Fruit fly (Drosophila melanogaster) whole organism, prepupa: ENCODE results near the gene CG34273.

Experiments used
- Blimp-1 ChIP-seq: fragments of 200-800 bp; sonication (Bioruptor generic); optimal IDR thresholded peaks from 3 replicates; lab custom pipeline; 2017; ENCODE audit warnings: missing biosample characterization, missing genetic modification characterization, mild to moderate bottlenecking, moderate library complexity, missing genetic modification reagents
- CG10631 ChIP-seq: fragments of 200-800 bp; sonication (Bioruptor generic); optimal IDR thresholded peaks from 2 replicates; lab custom pipeline; 2016; ENCODE audit warnings: missing biosample characterization, missing genetic modification characterization
- CG10669 ChIP-seq: fragments of 200-800 bp; sonication (Bioruptor generic); optimal IDR thresholded peaks from 3 replicates; lab custom pipeline; 2018; ENCODE audit warnings: missing biosample characterization, mild to moderate bottlenecking, missing genetic modification characterization, moderate library complexity
- CG11294 ChIP-seq: fragments of 200-800 bp; sonication (Bioruptor generic); IDR thresholded peaks from 2 replicates; pipeline ENCODE4 v1.3.6; 2022; ENCODE audit warnings: missing biosample characterization, missing genetic modification characterization
- CG11762 ChIP-seq: fragments of 200-800 bp; sonication (Bioruptor generic); optimal IDR thresholded peaks from 3 replicates; lab custom pipeline; 2016; ENCODE audit warnings: missing biosample characterization, missing genetic modification characterization; ENCODE audit not compliant: insufficient read depth
- CG11902 ChIP-seq: fragments of 200-800 bp; sonication (Bioruptor generic); optimal IDR thresholded peaks from 3 replicates; lab custom pipeline; 2016; ENCODE audit warnings: missing biosample characterization, missing genetic modification characterization
- CG15336 ChIP-seq: fragments of 200-800 bp; sonication (Bioruptor generic); IDR thresholded peaks from 2 replicates; pipeline ENCODE4 v1.3.6; 2022; ENCODE audit warnings: missing biosample characterization, missing genetic modification characterization
- CG16779 ChIP-seq: fragments of 200-800 bp; sonication (Bioruptor generic); optimal IDR thresholded peaks from 3 replicates; lab custom pipeline; 2017; ENCODE audit warnings: missing biosample characterization, mild to moderate bottlenecking, missing genetic modification characterization
- CG3032 ChIP-seq: fragments of 200-800 bp; optimal IDR thresholded peaks from 2 replicates; lab custom pipeline; 2019; ENCODE audit warnings: missing biosample characterization, mild to moderate bottlenecking, missing genetic modification characterization, moderate library complexity
- CG31627 ChIP-seq: fragments of 200-800 bp; sonication (Bioruptor generic); optimal IDR thresholded peaks from 3 replicates; lab custom pipeline; 2016; ENCODE audit warnings: missing biosample characterization, missing genetic modification characterization
- CG32006 ChIP-seq: fragments of 200-800 bp; sonication (Bioruptor generic); optimal IDR thresholded peaks from 3 replicates; lab custom pipeline; 2017; ENCODE audit warnings: missing biosample characterization, mild to moderate bottlenecking, missing genetic modification characterization
- CG34406 ChIP-seq: fragments of 200-800 bp; sonication (Bioruptor generic); optimal IDR thresholded peaks from 3 replicates; lab custom pipeline; 2016; ENCODE audit warnings: missing biosample characterization, missing genetic modification characterization
- CG3919 ChIP-seq: fragments of 200-800 bp; sonication (Bioruptor generic); optimal IDR thresholded peaks from 3 replicates; lab custom pipeline; 2016; ENCODE audit warnings: missing biosample characterization, missing genetic modification characterization
- CG4318 ChIP-seq: fragments of 200-800 bp; sonication (Bioruptor generic); optimal IDR thresholded peaks from 3 replicates; lab custom pipeline; 2017; ENCODE audit warnings: missing biosample characterization, mild to moderate bottlenecking, missing genetic modification characterization
- CG6163 ChIP-seq: fragments of 200-800 bp; sonication (Bioruptor generic); IDR thresholded peaks from 3 replicates; pipeline ENCODE4 v1.3.6; 2022; ENCODE audit warnings: missing biosample characterization, missing genetic modification characterization
- CG6276 ChIP-seq: fragments of 200-800 bp; sonication (Bioruptor generic); optimal IDR thresholded peaks from 2 replicates; lab custom pipeline; 2017; ENCODE audit warnings: missing biosample characterization, mild to moderate bottlenecking, missing genetic modification characterization
- CG6792 ChIP-seq: fragments of 200-800 bp; sonication (Bioruptor generic); optimal IDR thresholded peaks from 3 replicates; lab custom pipeline; 2016; ENCODE audit warnings: missing biosample characterization, missing genetic modification characterization
- CG6808 ChIP-seq: fragments of 200-800 bp; sonication (Bioruptor generic); optimal IDR thresholded peaks from 3 replicates; lab custom pipeline; 2017; ENCODE audit warnings: missing biosample characterization, missing genetic modification characterization, mild to moderate bottlenecking, moderate library complexity, missing genetic modification reagents
- CG7368 ChIP-seq: fragments of 200-800 bp; sonication (Bioruptor generic); optimal IDR thresholded peaks from 3 replicates; lab custom pipeline; 2016; ENCODE audit warnings: missing biosample characterization, missing genetic modification characterization
- CG8119 ChIP-seq: fragments of 200-800 bp; sonication (Bioruptor generic); IDR thresholded peaks from 3 replicates; pipeline ENCODE4 v1.3.6; 2022; ENCODE audit warnings: missing biosample characterization, missing genetic modification characterization
- CG8319 ChIP-seq: fragments of 200-800 bp; sonication (Bioruptor generic); optimal IDR thresholded peaks from 3 replicates; lab custom pipeline; 2016; ENCODE audit warnings: missing biosample characterization, missing genetic modification characterization
- CG8632 ChIP-seq: fragments of 200-800 bp; sonication (Bioruptor generic); optimal IDR thresholded peaks from 3 replicates; lab custom pipeline; 2016; ENCODE audit warnings: missing biosample characterization, missing genetic modification characterization
- CG9139 ChIP-seq: fragments of 200-800 bp; sonication (Bioruptor generic); optimal IDR thresholded peaks from 3 replicates; lab custom pipeline; 2017; ENCODE audit warnings: missing biosample characterization, mild to moderate bottlenecking, missing genetic modification characterization
- Eip75B ChIP-seq: fragments of 200-800 bp; sonication (Bioruptor generic); optimal IDR thresholded peaks from 3 replicates; lab custom pipeline; 2016; ENCODE audit warnings: missing biosample characterization, missing genetic modification characterization
- Eip93F ChIP-seq: fragments of 200-800 bp; sonication (Bioruptor generic); optimal IDR thresholded peaks from 2 replicates; lab custom pipeline; 2016; ENCODE audit warnings: missing biosample characterization, mild to moderate bottlenecking, missing genetic modification characterization
- Ets21C ChIP-seq: fragments of 200-800 bp; sonication (Bioruptor generic); optimal IDR thresholded peaks from 3 replicates; lab custom pipeline; 2016; ENCODE audit warnings: missing biosample characterization, missing genetic modification characterization
- Ets96B ChIP-seq: fragments of 200-800 bp; optimal IDR thresholded peaks from 2 replicates; lab custom pipeline; 2019; ENCODE audit warnings: missing biosample characterization, mild to moderate bottlenecking, missing genetic modification characterization, moderate library complexity
- Gug ChIP-seq: fragments of 200-800 bp; sonication (Bioruptor generic); IDR thresholded peaks from 2 replicates; pipeline ENCODE4 v1.3.6; 2022; ENCODE audit warnings: missing biosample characterization, missing genetic modification characterization
- Hr39 ChIP-seq: fragments of 200-800 bp; sonication (Bioruptor generic); optimal IDR thresholded peaks from 2 replicates; lab custom pipeline; 2016; ENCODE audit warnings: missing biosample characterization, missing genetic modification characterization
- Met ChIP-seq: fragments of 200-800 bp; sonication (Bioruptor generic); optimal IDR thresholded peaks from 3 replicates; lab custom pipeline; 2016; ENCODE audit warnings: missing biosample characterization, missing genetic modification characterization
- Smox ChIP-seq: fragments of 200-800 bp; sonication (Bioruptor generic); optimal IDR thresholded peaks from 3 replicates; lab custom pipeline; 2016; ENCODE audit warnings: missing biosample characterization, missing genetic modification characterization
- Sox102F ChIP-seq: fragments of 200-800 bp; sonication (Bioruptor generic); optimal IDR thresholded peaks from 2 replicates; lab custom pipeline; 2016; ENCODE audit warnings: missing biosample characterization, mild to moderate bottlenecking, missing genetic modification characterization
- Sox14 ChIP-seq: fragments of 200-800 bp; sonication (Bioruptor generic); optimal IDR thresholded peaks from 3 replicates; lab custom pipeline; 2016; ENCODE audit warnings: missing biosample characterization, missing genetic modification characterization
- Sox15 ChIP-seq: fragments of 200-800 bp; sonication (Bioruptor generic); optimal IDR thresholded peaks from 3 replicates; lab custom pipeline; 2016; ENCODE audit warnings: missing biosample characterization, missing genetic modification characterization
- achi ChIP-seq: fragments of 200-800 bp; sonication (Bioruptor generic); optimal IDR thresholded peaks from 3 replicates; lab custom pipeline; 2016; ENCODE audit warnings: missing biosample characterization, missing genetic modification characterization
- acj6 ChIP-seq: fragments of 200-800 bp; sonication (Bioruptor generic); optimal IDR thresholded peaks from 3 replicates; lab custom pipeline; 2016; ENCODE audit warnings: missing biosample characterization, missing genetic modification characterization
- cyc ChIP-seq: fragments of 200-800 bp; sonication (Bioruptor generic); optimal IDR thresholded peaks from 3 replicates; lab custom pipeline; 2016; ENCODE audit warnings: missing biosample characterization, missing genetic modification characterization
- dac ChIP-seq: fragments of 200-800 bp; sonication (Bioruptor generic); optimal IDR thresholded peaks from 2 replicates; lab custom pipeline; 2017; ENCODE audit warnings: missing biosample characterization, mild to moderate bottlenecking, missing genetic modification characterization
- dsx ChIP-seq: fragments of 200-800 bp; optimal IDR thresholded peaks from 3 replicates; lab custom pipeline; 2019; ENCODE audit warnings: missing biosample characterization, mild to moderate bottlenecking, missing genetic modification characterization, moderate library complexity; ENCODE audit not compliant: poor library complexity, severe bottlenecking
- eg ChIP-seq: fragments of 200-800 bp; sonication (Bioruptor generic); IDR thresholded peaks from 3 replicates; pipeline ENCODE4 v1.3.6; 2022; ENCODE audit warnings: missing biosample characterization, missing genetic modification characterization
- esn ChIP-seq: fragments of 200-800 bp; sonication (Bioruptor generic); optimal IDR thresholded peaks from 2 replicates; lab custom pipeline; 2016; ENCODE audit warnings: missing biosample characterization, mild to moderate bottlenecking, missing genetic modification characterization, moderate library complexity
- fd59A ChIP-seq: fragments of 200-800 bp; sonication (Bioruptor generic); optimal IDR thresholded peaks from 2 replicates; lab custom pipeline; 2017; ENCODE audit warnings: missing biosample characterization, mild to moderate bottlenecking, missing genetic modification characterization, missing genetic modification reagents
- fd85E ChIP-seq: fragments of 200-800 bp; sonication (Bioruptor generic); optimal IDR thresholded peaks from 3 replicates; lab custom pipeline; 2016; ENCODE audit warnings: missing biosample characterization, missing genetic modification characterization
- fkh ChIP-seq: fragments of 200-800 bp; sonication (Bioruptor generic); optimal IDR thresholded peaks from 3 replicates; lab custom pipeline; 2017; ENCODE audit warnings: missing biosample characterization, mild to moderate bottlenecking, missing genetic modification characterization, moderate library complexity
- net ChIP-seq: fragments of 200-800 bp; sonication (Bioruptor generic); optimal IDR thresholded peaks from 3 replicates; lab custom pipeline; 2016; ENCODE audit warnings: missing biosample characterization, missing genetic modification characterization
- pdm3 ChIP-seq: fragments of 200-800 bp; sonication (Bioruptor generic); optimal IDR thresholded peaks from 3 replicates; lab custom pipeline; 2016; ENCODE audit warnings: missing biosample characterization, missing genetic modification characterization
- salr ChIP-seq, 2 experiments: fragments of 200-800 bp; sonication (Bioruptor generic); optimal IDR thresholded peaks; 3 replicates each; lab custom pipeline; 2016 to 2018; ENCODE audit warnings: missing biosample characterization in 2 of 2, missing genetic modification characterization in 2 of 2, mild to moderate bottlenecking in 1 of 2
- spab ChIP-seq: fragments of 200-800 bp; sonication (Bioruptor generic); optimal IDR thresholded peaks from 2 replicates; lab custom pipeline; 2017; ENCODE audit warnings: missing biosample characterization, mild to moderate bottlenecking, missing genetic modification characterization, missing genetic modification reagents
- svp ChIP-seq: fragments of 200-800 bp; sonication (Bioruptor generic); peaks from one replicate; lab custom pipeline; 2016; ENCODE audit warnings: missing biosample characterization, missing genetic modification characterization
- topi ChIP-seq: fragments of 200-800 bp; sonication (Bioruptor generic); optimal IDR thresholded peaks from 3 replicates; lab custom pipeline; 2016; ENCODE audit warnings: missing biosample characterization, missing genetic modification characterization
- vri ChIP-seq: fragments of 200-800 bp; sonication (Bioruptor generic); optimal IDR thresholded peaks from 3 replicates; lab custom pipeline; 2016; ENCODE audit warnings: missing biosample characterization, mild to moderate bottlenecking, missing genetic modification characterization

Gene CG34273

DNA sequence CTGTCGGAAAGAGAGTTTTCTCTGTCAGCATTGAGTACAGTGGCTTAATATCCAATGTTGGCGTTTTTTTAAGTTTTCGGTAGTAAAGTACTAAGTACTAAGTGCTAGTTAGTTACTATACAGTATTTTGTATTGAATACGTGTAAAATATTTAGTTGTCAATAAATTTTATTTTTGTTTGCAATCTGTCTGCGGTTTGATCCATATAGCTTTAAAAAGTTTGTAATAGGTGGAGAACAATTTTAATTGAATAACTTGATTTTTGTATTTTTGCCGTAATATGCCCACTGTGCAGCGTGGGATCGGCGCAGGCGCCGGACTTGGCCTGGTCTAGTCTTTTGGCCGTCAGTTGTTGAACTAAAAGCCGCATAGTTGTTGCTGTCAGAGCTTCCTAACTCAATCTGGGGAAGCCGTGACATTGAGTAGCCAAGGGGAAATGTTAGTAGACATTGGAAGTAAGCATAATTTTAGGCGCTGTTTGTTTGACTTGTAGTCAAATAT, 41.6 kb downstream of the CG34273 start:
- TF ChIP-seq Blimp-1 (no peak), CG3919 (GFP tag; lab: Kevin White, UChicago) (peak; percentile 67), Eip93F (no peak), CG8632 (peak; percentile 30), CG9139 (no peak), esn (GFP tag; lab: Kevin White, UChicago) (peak; percentile 59), CG6276 (GFP tag; lab: Kevin White, UChicago) (peak; percentile 79), CG34406 (GFP tag; lab: Kevin White, UChicago) (peak; percentile 51), pdm3 (GFP tag; lab: Kevin White, UChicago) (peak; percentile 79), fkh (GFP tag; lab: Kevin White, UChicago) (peak; percentile 76), Ets96B (tag; lab: Kevin White, UChicago) (peak; percentile 73), spab (peak; percentile 31), Sox102F (GFP tag; lab: Kevin White, UChicago) (peak; percentile 49), topi (GFP tag; lab: Kevin White, UChicago) (peak; percentile 61), CG15336 (peak; percentile 88), dsx (GFP tag; lab: Kevin White, UChicago) (peak; percentile 67), Met (GFP tag; lab: Kevin White, UChicago) (peak; percentile 63), eg (peak; percentile 81), Gug (peak; percentile 73), Ets21C (GFP tag; lab: Kevin White, UChicago) (peak; percentile 15), CG8119 (peak; percentile 89), Sox15 (GFP tag; lab: Kevin White, UChicago) (peak; percentile 32), CG6808 (GFP tag; lab: Kevin White, UChicago) (peak; percentile 49), Hr39 (GFP tag; lab: Kevin White, UChicago) (peak; percentile 28), CG32006 (GFP tag; lab: Kevin White, UChicago) (peak; percentile 94), achi (peak; percentile 67), CG7368 (GFP tag; lab: Kevin White, UChicago) (peak; percentile 34), Smox (peak; percentile 46), CG10669 (GFP tag; lab: Kevin White, UChicago) (peak; percentile 72), CG16779 (tag; lab: Kevin White, UChicago) (peak; percentile 58), fd59A (peak; percentile 37), svp (GFP tag; lab: Kevin White, UChicago) (peak; percentile 84), CG31627 (GFP tag; lab: Kevin White, UChicago) (peak; percentile 48), CG3032 (tag; lab: Kevin White, UChicago) (peak; percentile 58), Eip75B (GFP tag; lab: Kevin White, UChicago) (peak; percentile 59), dac (GFP tag; lab: Kevin White, UChicago) (peak; percentile 87), net (GFP tag; lab: Kevin White, UChicago) (peak; percentile 66), Sox14 (GFP tag; lab: Kevin White, UChicago) (peak; percentile 72), CG6163 (GFP tag; lab: Robert Waterston, UW) (peak; percentile 76; the same call in 2 of the 3 replicates), CG11902 (GFP tag; lab: Kevin White, UChicago) (no peak), CG6792 (GFP tag; lab: Kevin White, UChicago) (peak; percentile 41), salr (GFP tag; optimal IDR thresholded peaks at IDR 0.05; lab: Kevin White, UChicago) (peak; percentile 24 to 78), cyc (GFP tag; lab: Kevin White, UChicago) (peak; percentile 43), CG4318 (GFP tag; lab: Kevin White, UChicago) (peak; percentile 86), CG11762 (GFP tag; lab: Kevin White, UChicago) (peak; percentile 48), acj6 (GFP tag; lab: Kevin White, UChicago) (peak; percentile 61), CG11294 (GFP tag; lab: Robert Waterston, UW) (peak; percentile 59; the same call in 1 of the 2 replicates), CG10631 (GFP tag; lab: Kevin White, UChicago) (peak; percentile 61), vri (GFP tag; lab: Kevin White, UChicago) (no peak), fd85E (no peak), CG8319 (GFP tag; lab: Kevin White, UChicago) (no peak)
